Worm (Caenorhabditis elegans): ENCODE results near the gene Y7A5A.5.

- TF ChIP-seq nhr-10 (tag; optimal IDR thresholded peaks at IDR 0.05) (no peak), ZK546.5 (tag; optimal IDR thresholded peaks at IDR 0.05) (no peak), gmeb-1 (tag; optimal IDR thresholded peaks at IDR 0.05) (no peak), nhr-77 (tag; optimal IDR thresholded peaks at IDR 0.05) (no peak)
These were observed 35.4 kb downstream of the Y7A5A.5 start for ce11 chrX:15751245-15751644.

All from whole organism, L2 larva.